Worm (Caenorhabditis elegans) whole organism, L4 larva: ENCODE results near the gene hex-1.

Source experiments
- F37D6.2 ChIP-seq: sonication (generic microtip); optimal IDR thresholded peaks from 2 replicates; lab custom pipeline; 2016; ENCODE audit warnings: mild to moderate bottlenecking, missing genetic modification characterization, missing compliant biosample characterization
- aly-2 ChIP-seq: sonication (generic microtip); optimal IDR thresholded peaks from 2 replicates; lab custom pipeline; 2018; ENCODE audit warnings: missing biosample characterization, missing genetic modification characterization
- fos-1 ChIP-seq: fragments of 150-350 bp; optimal IDR thresholded peaks from 2 replicates; lab custom pipeline; 2014; ENCODE audit warnings: missing biosample characterization, missing genetic modification characterization
- lsy-2 ChIP-seq, 2 experiments: fragments of 150-350 bp in 1 of 2; sonication (generic microtip) in 1 of 2; optimal IDR thresholded peaks; 2 replicates each; lab custom pipeline; 2014 to 2017; ENCODE audit warnings: missing biosample characterization in 2 of 2, missing genetic modification characterization in 2 of 2
- nhr-237 ChIP-seq: sonication (generic microtip); optimal IDR thresholded peaks from 2 replicates; lab custom pipeline; 2017; ENCODE audit warnings: missing biosample characterization, missing genetic modification characterization
- nhr-6 ChIP-seq: fragments of 150-350 bp; optimal IDR thresholded peaks from 2 replicates; lab custom pipeline; 2014; ENCODE audit warnings: missing biosample characterization, missing genetic modification characterization
- tra-1 ChIP-seq: fragments of 200-800 bp; sonication (Bioruptor generic); IDR thresholded peaks from 2 replicates; pipeline ENCODE4 v1.3.6; 2022; ENCODE audit warnings: missing genetic modification reagents, missing genetic modification characterization, missing compliant biosample characterization
- unc-62 ChIP-seq, 3 experiments: fragments of 150-350 bp in 1 of 3; sonication (generic microtip); optimal IDR thresholded peaks in 2 of 3; peaks in 1 of 3; 1 replicate in 1 of 3; 2 replicates in 2 of 3; lab custom pipeline; 2014 to 2017; ENCODE audit warnings: missing biosample characterization in 3 of 3, missing genetic modification characterization in 3 of 3, missing genetic modification reagents in 3 of 3, missing genotype in 1 of 3

DNA sequence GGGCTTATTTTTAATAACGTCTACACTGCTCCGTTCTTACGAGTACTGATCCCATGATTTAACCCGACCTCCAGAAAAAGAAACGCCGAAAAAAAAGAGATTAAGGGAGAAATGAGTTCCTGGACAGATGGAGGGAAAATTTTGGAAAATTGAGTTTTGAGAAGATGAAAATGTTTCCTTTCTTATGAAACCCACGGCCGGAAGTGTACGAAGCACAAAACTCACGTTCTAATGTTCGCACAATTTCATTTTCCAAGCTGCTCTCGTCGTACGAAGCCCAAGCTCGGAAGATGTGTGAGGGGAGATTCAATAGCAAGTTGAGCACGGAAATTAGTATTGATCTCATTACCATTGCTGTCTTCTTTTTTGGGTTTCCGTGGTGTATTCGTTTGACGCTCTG, 50.5 kb downstream of the hex-1 start:
- TF ChIP-seq unc-62 (GFP tag; optimal IDR thresholded peaks at IDR 0.05 in 1 of 2; lab: Kevin White, UChicago) (no peak), unc-62 (tag; optimal IDR thresholded peaks at IDR 0.05; lab: Kevin White, UChicago) (no peak), tra-1 (GFP tag; lab: Robert Waterston, UW) (no peak), lsy-2 (tag; optimal IDR thresholded peaks at IDR 0.05; lab: Kevin White, UChicago) (no peak), F37D6.2 (tag; lab: Kevin White, UChicago) (no peak), fos-1 (tag; lab: Kevin White, UChicago) (no peak), nhr-6 (no peak), aly-2 (tag; lab: Kevin White, UChicago) (no peak), nhr-237 (tag; lab: Kevin White, UChicago) (no peak)
